Worm (Caenorhabditis elegans) whole organism, young adult: Measurements from ENCODE around the gene F54D5.23.

ENCODE experiments used
- akir-1 ChIP-seq: fragments of 200-800 bp; sonication (Bioruptor generic); optimal IDR thresholded peaks from 2 replicates; lab custom pipeline; 2018; ENCODE audit warnings: mild to moderate bottlenecking, missing genetic modification characterization, moderate library complexity, missing compliant biosample characterization
- atf-7 ChIP-seq: sonication (generic microtip); optimal IDR thresholded peaks from 2 replicates; lab custom pipeline; 2017; ENCODE audit warnings: mild to moderate bottlenecking, missing genetic modification characterization, missing compliant biosample characterization
- egrh-3 ChIP-seq: fragments of 200-800 bp; sonication (Bioruptor generic); IDR thresholded peaks from 2 replicates; pipeline ENCODE4 v1.3.6; 2022; ENCODE audit warnings: missing genetic modification reagents, missing genetic modification characterization, missing compliant biosample characterization
- fkh-3 ChIP-seq: sonication (generic microtip); optimal IDR thresholded peaks from 2 replicates; lab custom pipeline; 2016; ENCODE audit warnings: mild to moderate bottlenecking, missing genetic modification characterization, missing compliant biosample characterization
- lin-40 ChIP-seq: sonication (generic microtip); optimal IDR thresholded peaks from 2 replicates; lab custom pipeline; 2016; ENCODE audit warnings: missing genetic modification characterization, mild to moderate bottlenecking, missing compliant biosample characterization, missing genotype, missing genetic modification reagents
- lsl-1 ChIP-seq: fragments of 200-800 bp; sonication (Bioruptor generic); optimal IDR thresholded peaks from 2 replicates; lab custom pipeline; 2018; ENCODE audit warnings: mild to moderate bottlenecking, missing genetic modification characterization, moderate library complexity, missing compliant biosample characterization
- mcd-1 ChIP-seq: fragments of 200-800 bp; sonication (Bioruptor generic); IDR thresholded peaks from 2 replicates; pipeline ENCODE4 v1.3.6; 2022; ENCODE audit warnings: missing genetic modification reagents, missing genetic modification characterization, missing compliant biosample characterization
- nhr-90 ChIP-seq: sonication (generic microtip); optimal IDR thresholded peaks from 2 replicates; lab custom pipeline; 2016; ENCODE audit warnings: missing genotype, mild to moderate bottlenecking, missing genetic modification characterization, missing compliant biosample characterization
- rcor-1 ChIP-seq: fragments of 200-800 bp; sonication (Bioruptor generic); IDR thresholded peaks from 2 replicates; pipeline ENCODE4 v1.3.6; 2022; ENCODE audit warnings: missing genetic modification reagents, missing genetic modification characterization, missing compliant biosample characterization
- unc-62 ChIP-seq: fragments of 150-350 bp; optimal IDR thresholded peaks from 2 replicates; lab custom pipeline; 2014; ENCODE audit warnings: missing biosample characterization, missing genetic modification reagents, missing genetic modification characterization
- ztf-6 ChIP-seq: fragments of 200-800 bp; sonication (Bioruptor generic); IDR thresholded peaks from 2 replicates; pipeline ENCODE4 v1.3.6; 2022; ENCODE audit warnings: missing genetic modification reagents, missing genetic modification characterization, missing compliant biosample characterization

ce11 chrII:11568670-11569069, 417 bp downstream of the F54D5.23 start:
- TF ChIP-seq nhr-90 (tag; lab: Kevin White, UChicago) (no peak), unc-62 (GFP tag; lab: Kevin White, UChicago) (no peak), fkh-3 (tag; lab: Kevin White, UChicago) (no peak), akir-1 (GFP tag; lab: Kevin White, UChicago) (no peak), mcd-1 (GFP tag; lab: Robert Waterston, UW) (no peak), lsl-1 (GFP tag; lab: Kevin White, UChicago) (no peak), lin-40 (tag; lab: Kevin White, UChicago) (no peak), ztf-6 (GFP tag; lab: Robert Waterston, UW) (no peak), rcor-1 (GFP tag; lab: Robert Waterston, UW) (no peak), egrh-3 (no peak), atf-7 (no peak)
